Worm (Caenorhabditis elegans) whole organism, L4 larva: Measurements from ENCODE around the gene eif-3.G.
A peak's percentile ranks its signal among the peaks of the same experiment; 100 is the strongest.

Experiments
- D1046.2 ChIP-seq: fragments of 200-800 bp; sonication (Bioruptor generic); IDR thresholded peaks from 2 replicates; pipeline ENCODE4 v1.3.6; 2022; ENCODE audit warnings: missing genetic modification characterization, missing compliant biosample characterization
- F49E8.2 ChIP-seq: sonication (generic microtip); optimal IDR thresholded peaks from 2 replicates; lab custom pipeline; 2016; ENCODE audit warnings: missing compliant biosample characterization, mild to moderate bottlenecking, missing genetic modification characterization, borderline replicate concordance
- T20F7.1 ChIP-seq: fragments of 200-800 bp; sonication (Bioruptor generic); optimal IDR thresholded peaks from 2 replicates; lab custom pipeline; 2018; ENCODE audit warnings: mild to moderate bottlenecking, missing genetic modification characterization, missing compliant biosample characterization
- T26A8.4 ChIP-seq: fragments of 200-800 bp; sonication (Bioruptor generic); IDR thresholded peaks from 2 replicates; pipeline ENCODE4 v1.3.6; 2022; ENCODE audit warnings: missing genetic modification characterization, missing compliant biosample characterization
- Y48G9A.11 ChIP-seq: fragments of 200-800 bp; sonication (Bioruptor generic); IDR thresholded peaks from 2 replicates; pipeline ENCODE4 v1.3.6; 2022; ENCODE audit warnings: missing genetic modification reagents, missing genetic modification characterization, missing compliant biosample characterization
- ama-1 ChIP-seq: fragments of 150-350 bp; optimal IDR thresholded peaks from 2 replicates; lab custom pipeline; 2014; ENCODE audit warnings: inconsistent platforms, mixed read lengths
- attf-4 ChIP-seq: sonication (generic microtip); optimal IDR thresholded peaks from 3 replicates; lab custom pipeline; 2017; ENCODE audit warnings: missing biosample characterization, missing genetic modification characterization
- ceh-20 ChIP-seq: fragments of 200-800 bp; sonication (Bioruptor generic); IDR thresholded peaks from 2 replicates; pipeline ENCODE4 v1.3.6; 2022; ENCODE audit warnings: missing genetic modification reagents, missing genetic modification characterization, missing compliant biosample characterization
- ceh-28 ChIP-seq: fragments of 150-350 bp; optimal IDR thresholded peaks from 2 replicates; lab custom pipeline; 2014; ENCODE audit warnings: missing biosample characterization, missing genetic modification reagents, missing genetic modification characterization
- ceh-32 ChIP-seq: sonication (generic microtip); optimal IDR thresholded peaks from 2 replicates; lab custom pipeline; 2016; ENCODE audit warnings: mild to moderate bottlenecking, missing genetic modification characterization, missing compliant biosample characterization; ENCODE audit not compliant: poor library complexity
- ceh-44 ChIP-seq: fragments of 200-800 bp; sonication (Bioruptor generic); IDR thresholded peaks from 2 replicates; pipeline ENCODE4 v1.3.6; 2022; ENCODE audit warnings: missing genetic modification reagents, missing genetic modification characterization, missing compliant biosample characterization
- daf-12 ChIP-seq: fragments of 150-350 bp; optimal IDR thresholded peaks from 2 replicates; lab custom pipeline; 2014; ENCODE audit warnings: missing biosample characterization, missing genetic modification reagents, missing genetic modification characterization
- daf-8 ChIP-seq: fragments of 200-800 bp; sonication (Bioruptor generic); IDR thresholded peaks from 2 replicates; pipeline ENCODE4 v1.3.6; 2022; ENCODE audit warnings: missing genetic modification characterization, missing compliant biosample characterization
- dmd-6 ChIP-seq: fragments of 200-800 bp; sonication (Bioruptor generic); IDR thresholded peaks from 2 replicates; pipeline ENCODE4 v1.3.6; 2022; ENCODE audit warnings: missing genetic modification reagents, missing genetic modification characterization, missing compliant biosample characterization
- dpl-1 ChIP-seq: fragments of 150-350 bp; optimal IDR thresholded peaks from 2 replicates; lab custom pipeline; 2014; ENCODE audit warnings: missing biosample characterization, missing genetic modification reagents, missing genetic modification characterization
- duxl-1 ChIP-seq: sonication (generic microtip); optimal IDR thresholded peaks from 2 replicates; lab custom pipeline; 2016; ENCODE audit warnings: mild to moderate bottlenecking, missing genetic modification characterization, moderate library complexity, missing compliant biosample characterization; ENCODE audit not compliant: poor library complexity
- dve-1 ChIP-seq: sonication (generic microtip); optimal IDR thresholded peaks from 2 replicates; lab custom pipeline; 2017; ENCODE audit warnings: antibody characterized with exemption, mild to moderate bottlenecking, missing genetic modification characterization, missing compliant biosample characterization; ENCODE audit not compliant: insufficient read depth
- fos-1 ChIP-seq: fragments of 150-350 bp; optimal IDR thresholded peaks from 2 replicates; lab custom pipeline; 2014; ENCODE audit warnings: missing biosample characterization, missing genetic modification characterization
- hif-1 ChIP-seq, 2 experiments: sonication (generic microtip); optimal IDR thresholded peaks; 2 replicates each; lab custom pipeline; 2016 to 2017; ENCODE audit warnings: missing compliant biosample characterization in 2 of 2, missing genetic modification characterization in 2 of 2, missing genetic modification reagents in 2 of 2, missing genotype in 2 of 2, mild to moderate bottlenecking in 1 of 2
- hlh-11 ChIP-seq: fragments of 200-800 bp; sonication (Bioruptor generic); optimal IDR thresholded peaks from 2 replicates; lab custom pipeline; 2018; ENCODE audit warnings: mild to moderate bottlenecking, missing genetic modification characterization, missing compliant biosample characterization
- hlh-30 ChIP-seq: sonication (generic microtip); optimal IDR thresholded peaks from 2 replicates; lab custom pipeline; 2017; ENCODE audit warnings: antibody characterized with exemption, mild to moderate bottlenecking, missing genetic modification characterization, missing compliant biosample characterization; ENCODE audit not compliant: insufficient read depth
- hmg-1.1 ChIP-seq: fragments of 200-800 bp; sonication (Bioruptor generic); IDR thresholded peaks from 2 replicates; pipeline ENCODE4 v1.3.6; 2022; ENCODE audit warnings: missing genetic modification reagents, missing genetic modification characterization, missing compliant biosample characterization
- lin-29 ChIP-seq: fragments of 200-800 bp; sonication (Bioruptor generic); IDR thresholded peaks from 2 replicates; pipeline ENCODE4 v1.3.6; 2022; ENCODE audit warnings: missing genetic modification reagents, missing genetic modification characterization, missing compliant biosample characterization
- lin-38 ChIP-seq: fragments of 200-800 bp; sonication (Bioruptor generic); IDR thresholded peaks from 2 replicates; pipeline ENCODE4 v1.3.6; 2022; ENCODE audit warnings: missing genetic modification reagents, missing genetic modification characterization, missing compliant biosample characterization
- lin-39 ChIP-seq: fragments of 150-350 bp; optimal IDR thresholded peaks from 2 replicates; lab custom pipeline; 2014; ENCODE audit warnings: missing biosample characterization, missing genetic modification reagents, missing genetic modification characterization
- lsy-2 ChIP-seq, 2 experiments: fragments of 150-350 bp in 1 of 2; sonication (generic microtip) in 1 of 2; optimal IDR thresholded peaks; 2 replicates each; lab custom pipeline; 2014 to 2017; ENCODE audit warnings: missing biosample characterization in 2 of 2, missing genetic modification characterization in 2 of 2
- madf-5 ChIP-seq, 2 experiments: fragments of 200-800 bp; sonication (Bioruptor generic); IDR thresholded peaks; 2 replicates each; pipeline ENCODE4 v1.3.6; 2022; ENCODE audit warnings: missing compliant biosample characterization in 2 of 2, missing genetic modification characterization in 2 of 2
- madf-9 ChIP-seq: fragments of 200-800 bp; sonication (Bioruptor generic); conservative IDR thresholded peaks from 2 replicates; pipeline ENCODE4 v1.3.6; 2022; ENCODE audit warnings: missing genetic modification reagents, missing genetic modification characterization, missing compliant biosample characterization
- mdt-29 ChIP-seq: fragments of 200-800 bp; sonication (Bioruptor generic); IDR thresholded peaks from 2 replicates; pipeline ENCODE4 v1.3.6; 2022; ENCODE audit warnings: missing genetic modification reagents, missing genetic modification characterization, missing compliant biosample characterization
- mep-1 ChIP-seq: fragments of 150-350 bp; sonication (generic microtip); optimal IDR thresholded peaks from 3 replicates; lab custom pipeline; 2014; ENCODE audit warnings: missing biosample characterization, missing genetic modification characterization
- mes-2 ChIP-seq: sonication (generic microtip); optimal IDR thresholded peaks from 2 replicates; lab custom pipeline; 2016; ENCODE audit warnings: missing genotype, mild to moderate bottlenecking, missing genetic modification characterization, missing compliant biosample characterization; ENCODE audit not compliant: poor library complexity, severe bottlenecking
- mxl-2 ChIP-seq: fragments of 200-800 bp; sonication (Bioruptor generic); conservative IDR thresholded peaks from 2 replicates; pipeline ENCODE4 v1.3.6; 2022; ENCODE audit warnings: missing genetic modification reagents, missing genetic modification characterization, missing compliant biosample characterization
- nhr-10 ChIP-seq: fragments of 150-350 bp; optimal IDR thresholded peaks from 2 replicates; lab custom pipeline; 2014; ENCODE audit warnings: missing biosample characterization, missing genetic modification characterization
- nhr-111 ChIP-seq: fragments of 200-800 bp; sonication (Bioruptor generic); optimal IDR thresholded peaks from 2 replicates; lab custom pipeline; 2018; ENCODE audit warnings: mild to moderate bottlenecking, missing genetic modification characterization, missing compliant biosample characterization
- nhr-25 ChIP-seq: sonication (generic microtip); optimal IDR thresholded peaks from 2 replicates; lab custom pipeline; 2017; ENCODE audit warnings: missing genetic modification characterization, mild to moderate bottlenecking, missing compliant biosample characterization, antibody characterized with exemption, moderate library complexity, borderline replicate concordance; ENCODE audit not compliant: insufficient read depth
- nhr-28 ChIP-seq: fragments of 150-350 bp; optimal IDR thresholded peaks from 2 replicates; lab custom pipeline; 2014; ENCODE audit warnings: missing biosample characterization, missing genetic modification characterization
- nhr-6 ChIP-seq: fragments of 150-350 bp; optimal IDR thresholded peaks from 2 replicates; lab custom pipeline; 2014; ENCODE audit warnings: missing biosample characterization, missing genetic modification characterization
- rbr-2 ChIP-seq: sonication (generic microtip); optimal IDR thresholded peaks from 2 replicates; lab custom pipeline; 2016; ENCODE audit warnings: missing genotype, missing genetic modification characterization, missing compliant biosample characterization
- sdz-12 ChIP-seq: fragments of 200-800 bp; sonication (Bioruptor generic); optimal IDR thresholded peaks from 2 replicates; lab custom pipeline; 2018; ENCODE audit warnings: mild to moderate bottlenecking, missing genetic modification characterization, missing compliant biosample characterization
- skn-1 ChIP-seq: fragments of 150-350 bp; optimal IDR thresholded peaks from 2 replicates; lab custom pipeline; 2014; ENCODE audit warnings: missing biosample characterization, missing genetic modification characterization
- spr-1 ChIP-seq: sonication (generic microtip); optimal IDR thresholded peaks from 2 replicates; lab custom pipeline; 2016; ENCODE audit warnings: mild to moderate bottlenecking, missing genetic modification characterization, missing compliant biosample characterization
- spr-3 ChIP-seq: fragments of 200-800 bp; sonication (Bioruptor generic); optimal IDR thresholded peaks from 2 replicates; lab custom pipeline; 2018; ENCODE audit warnings: mild to moderate bottlenecking, missing genetic modification characterization, missing compliant biosample characterization
- unc-39 ChIP-seq: sonication (generic microtip); optimal IDR thresholded peaks from 2 replicates; lab custom pipeline; 2017; ENCODE audit warnings: missing biosample characterization, missing genetic modification characterization
- vab-7 ChIP-seq: fragments of 200-800 bp; sonication (Bioruptor generic); IDR thresholded peaks from 2 replicates; pipeline ENCODE4 v1.3.6; 2022; ENCODE audit warnings: missing genetic modification reagents, missing genetic modification characterization, missing compliant biosample characterization
- zfp-2 ChIP-seq: sonication (generic microtip); optimal IDR thresholded peaks from 2 replicates; lab custom pipeline; 2016; ENCODE audit warnings: mild to moderate bottlenecking, missing genetic modification characterization, missing compliant biosample characterization

eif-3.G gene

DNA sequence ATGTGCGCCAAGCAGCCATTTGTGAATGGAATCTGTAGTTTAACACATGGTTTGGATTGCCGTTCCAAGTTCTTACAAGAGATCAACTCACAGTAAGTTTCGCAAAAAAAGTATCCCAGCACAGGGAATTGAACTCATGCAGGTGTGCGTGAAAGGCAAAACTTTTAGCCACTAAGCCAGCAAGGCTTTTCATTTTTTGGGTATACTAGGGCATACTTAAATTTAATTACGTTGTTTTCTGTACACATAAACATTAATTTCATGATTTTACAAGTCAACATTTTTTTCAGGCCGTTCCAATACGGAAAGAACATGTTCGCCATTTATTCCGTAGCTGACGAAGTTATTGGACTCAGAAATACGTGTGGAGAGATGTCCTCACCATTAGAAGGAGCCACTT, 1.0 kb upstream of the eif-3.G start (continued):
- peak; percentile 79 for TF ChIP-seq mes-2
- TF ChIP-seq unc-39 (tag; lab: Kevin White, UChicago) = no peak
- TF ChIP-seq fos-1 (tag; lab: Kevin White, UChicago) = no peak
- TF ChIP-seq vab-7 (GFP tag; lab: Robert Waterston, UW) = peak; percentile 73; the same call in 1 of the 2 replicates
- peak; percentile 81 for TF ChIP-seq T26A8.4 (GFP tag; lab: Robert Waterston, UW)
- TF ChIP-seq duxl-1 (tag; lab: Kevin White, UChicago) = peak; percentile 80
- no peak for TF ChIP-seq sdz-12 (GFP tag; lab: Kevin White, UChicago)
- TF ChIP-seq nhr-25 (tag; lab: Kevin White, UChicago) = peak; percentile 9
- peak; percentile 20; the same call in 1 of the 2 replicates for TF ChIP-seq dmd-6 (GFP tag; lab: Robert Waterston, UW)
- TF ChIP-seq madf-9 (GFP tag; lab: Robert Waterston, UW) = no peak
- no peak for TF ChIP-seq ceh-44
- peak; percentile 84 for TF ChIP-seq Y48G9A.11
- no peak for TF ChIP-seq nhr-6 (tag; lab: Kevin White, UChicago)
- no peak for TF ChIP-seq attf-4 (tag; lab: Kevin White, UChicago)
- TF ChIP-seq spr-1 (tag; lab: Kevin White, UChicago) = peak; percentile 84
- 0 out of 2 replicates have a peak, but pooled peaks have one; percentile 54 for TF ChIP-seq mxl-2
- no peak for TF ChIP-seq daf-12 (tag; lab: Kevin White, UChicago)
- TF ChIP-seq mdt-29 = peak; percentile 69; the same call in 1 of the 2 replicates
- TF ChIP-seq D1046.2 (GFP tag; lab: Robert Waterston, UW) = peak; percentile 88
- TF ChIP-seq nhr-28 = no peak
- TF ChIP-seq lin-29 (GFP tag; lab: Robert Waterston, UW) = peak; percentile 7; the same call in 1 of the 2 replicates
- peak; percentile 42 for TF ChIP-seq ama-1 (lab: Kevin White, UChicago)
- TF ChIP-seq madf-5 (GFP tag; IDR thresholded peaks at IDR 0.05; lab: Robert Waterston, UW) = peak; percentile 72 to 77; a peak in 3 of 4 replicates
- peak; percentile 29 for TF ChIP-seq T20F7.1 (GFP tag; lab: Kevin White, UChicago)
- TF ChIP-seq rbr-2 = peak; percentile 28
- TF ChIP-seq ceh-32 (tag; lab: Kevin White, UChicago) = no peak
- TF ChIP-seq spr-3 = peak; percentile 82
- TF ChIP-seq, all 104 proteins: peak for 59

DNA sequence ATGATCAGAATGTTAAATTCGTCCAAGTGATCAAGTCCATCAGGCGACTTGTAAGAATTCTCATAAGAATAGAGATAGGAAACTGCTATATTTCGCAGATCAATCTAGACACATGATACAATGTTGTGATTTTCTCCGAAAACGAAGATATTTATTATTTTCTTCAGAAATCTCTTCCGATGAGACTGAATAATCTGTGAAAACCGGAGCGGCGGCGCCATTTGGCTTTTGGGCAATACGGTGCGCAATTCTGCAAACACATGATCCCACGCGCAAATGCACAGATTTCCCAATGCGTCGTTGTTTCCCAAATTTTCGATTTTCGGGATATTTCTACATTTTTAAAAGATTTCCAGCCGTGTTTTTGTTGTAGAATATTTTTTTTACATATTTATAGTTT, 391 bp upstream of the eif-3.G start:
- peak; percentile 69 for TF ChIP-seq mes-2
- peak; percentile 39 for TF ChIP-seq duxl-1 (tag; lab: Kevin White, UChicago)
- TF ChIP-seq nhr-111 (GFP tag; lab: Kevin White, UChicago) = no peak
- peak; percentile 32 for TF ChIP-seq rbr-2
- peak; percentile 48 for TF ChIP-seq hmg-1.1 (GFP tag; lab: Robert Waterston, UW)
- no peak for TF ChIP-seq attf-4 (tag; lab: Kevin White, UChicago)
- no peak for TF ChIP-seq skn-1
- TF ChIP-seq nhr-28 = peak; percentile 74
- peak; percentile 57 for TF ChIP-seq dpl-1 (GFP tag; lab: Kevin White, UChicago)
- TF ChIP-seq mep-1 (tag; lab: Kevin White, UChicago) = peak; percentile 48
- peak; percentile 60 for TF ChIP-seq lin-38 (GFP tag; lab: Robert Waterston, UW)
- peak in 1 of 2 experiments; percentile 5 for TF ChIP-seq hif-1 (tag; optimal IDR thresholded peaks at IDR 0.05; lab: Kevin White, UChicago)
- TF ChIP-seq lin-39 (tag; lab: Kevin White, UChicago) = no peak
- no peak for TF ChIP-seq lin-29 (GFP tag; lab: Robert Waterston, UW)
- TF ChIP-seq hlh-30 = peak; percentile 48
- no peak for TF ChIP-seq daf-8
- peak; percentile 26 for TF ChIP-seq hlh-11 (tag; lab: Kevin White, UChicago)
- peak; percentile 46 for TF ChIP-seq dve-1 (tag; lab: Kevin White, UChicago)
- no peak for TF ChIP-seq nhr-10
- TF ChIP-seq T26A8.4 (GFP tag; lab: Robert Waterston, UW) = peak; percentile 23; the same call in 1 of the 2 replicates
- TF ChIP-seq ceh-28 (tag; lab: Kevin White, UChicago) = no peak
- 0 out of 2 replicates have a peak, but pooled peaks have one; percentile 12 for TF ChIP-seq ceh-20
- TF ChIP-seq dmd-6 (GFP tag; lab: Robert Waterston, UW) = peak; percentile 9; the same call in 1 of the 2 replicates
- TF ChIP-seq lsy-2 (tag; optimal IDR thresholded peaks at IDR 0.05; lab: Kevin White, UChicago) = peak in 1 of 2 experiments; percentile 91
- TF ChIP-seq nhr-25 (tag; lab: Kevin White, UChicago) = no peak
- TF ChIP-seq Y48G9A.11 = peak; percentile 6; the same call in 1 of the 2 replicates
- TF ChIP-seq zfp-2 (tag; lab: Kevin White, UChicago) = no peak
- TF ChIP-seq F49E8.2 (tag; lab: Kevin White, UChicago) = no peak
